Fruit fly (Drosophila melanogaster): ENCODE data around the gene p.

p gene

dm6 chr3R:8670529-8671491, at the start of gene p (continued):
- TF ChIP-seq pfk (GFP tag; optimal IDR thresholded peaks at IDR 0.05) (peak; percentile 30), nerfin-2 (GFP tag; IDR thresholded peaks at IDR 0.05; ENCODE audit: partially characterized antibody) (no peak), CG12104 (GFP tag; optimal IDR thresholded peaks at IDR 0.05) (no peak), CG43689 (GFP tag; IDR thresholded peaks at IDR 0.05) (no peak), lola (GFP tag; optimal IDR thresholded peaks at IDR 0.05) (no peak), kni (GFP tag; optimal IDR thresholded peaks at IDR 0.05) (peak; percentile 63), CG14860 (GFP tag; IDR thresholded peaks at IDR 0.05; ENCODE audit: partially characterized antibody) (no peak), CG6175 (GFP tag; IDR thresholded peaks at IDR 0.05) (no peak), ac (GFP tag; optimal IDR thresholded peaks at IDR 0.05) (no peak), CG7987 (GFP tag; optimal IDR thresholded peaks at IDR 0.05) (peak; percentile 57), Mad (GFP tag; optimal IDR thresholded peaks at IDR 0.05) (no peak), D19B (GFP tag; optimal IDR thresholded peaks at IDR 0.05) (peak; percentile 18), ftz-f1 (GFP tag; optimal IDR thresholded peaks at IDR 0.05) (no peak), Vsx1 (GFP tag; optimal IDR thresholded peaks at IDR 0.05) (no peak), ham (GFP tag; IDR thresholded peaks at IDR 0.05) (no peak), sd (tag; optimal IDR thresholded peaks at IDR 0.05) (peak; percentile 16), Hmr (GFP tag; optimal IDR thresholded peaks at IDR 0.05) (peak; percentile 51), BtbVII (GFP tag; optimal IDR thresholded peaks at IDR 0.05) (peak; percentile 61), CG1529 (GFP tag; optimal IDR thresholded peaks at IDR 0.05) (no peak), chif (GFP tag; optimal IDR thresholded peaks at IDR 0.05) (peak in 1 of 2 experiments; percentile 31), Fer1 (GFP tag; optimal IDR thresholded peaks at IDR 0.05) (peak; percentile 63), Chrac-16 (GFP tag; optimal IDR thresholded peaks at IDR 0.05) (no peak), repo (GFP tag; optimal IDR thresholded peaks at IDR 0.05) (peak; percentile 52), croc (GFP tag; conservative IDR thresholded peaks at IDR 0.05) (no peak), fd96Cb (tag; optimal IDR thresholded peaks at IDR 0.05) (no peak), jing (GFP tag; optimal IDR thresholded peaks at IDR 0.05) (no peak), CG11695 (GFP tag; IDR thresholded peaks at IDR 0.05) (peak; percentile 26; the same call in 1 of the 3 replicates), CG9437 (GFP tag; optimal IDR thresholded peaks at IDR 0.05) (no peak), Jarid2 (GFP tag; optimal IDR thresholded peaks at IDR 0.05) (no peak), Side (GFP tag; optimal IDR thresholded peaks at IDR 0.05) (peak; percentile 28), Six4 (GFP tag; optimal IDR thresholded peaks at IDR 0.05) (peak; percentile 24), CG30020 (tag; optimal IDR thresholded peaks at IDR 0.05) (no peak), CG12744 (GFP tag; optimal IDR thresholded peaks at IDR 0.05) (peak; percentile 23), CG4854 (GFP tag; optimal IDR thresholded peaks at IDR 0.05) (no peak), fu2 (GFP tag; optimal IDR thresholded peaks at IDR 0.05) (peak; percentile 45), NC2α (GFP tag; optimal IDR thresholded peaks at IDR 0.05) (peak; percentile 2), NfI (GFP tag; optimal IDR thresholded peaks at IDR 0.05) (peak; percentile 10), MTF-1 (GFP tag; optimal IDR thresholded peaks at IDR 0.05; ENCODE audit: borderline replicate concordance) (no peak), HLHmδ (GFP tag; optimal IDR thresholded peaks at IDR 0.05) (no peak), hth (optimal IDR thresholded peaks at IDR 0.05) (no peak), CG1024 (GFP tag; IDR thresholded peaks at IDR 0.05) (no peak), Sox100B (GFP tag; optimal IDR thresholded peaks at IDR 0.05) (peak; percentile 40), maf-S (GFP tag; optimal IDR thresholded peaks at IDR 0.05) (no peak), CG12942 (GFP tag; optimal IDR thresholded peaks at IDR 0.05) (peak; percentile 23), insv (GFP tag; optimal IDR thresholded peaks at IDR 0.05) (peak in 1 of 2 experiments; percentile 23), HLH4C (GFP tag; IDR thresholded peaks at IDR 0.05; ENCODE audit: partially characterized antibody) (no peak), CG15269 (tag; optimal IDR thresholded peaks at IDR 0.05) (peak; percentile 30), Taf1 (GFP tag; IDR thresholded peaks at IDR 0.05) (no peak)

All from whole organism, embryonic.